Worm (Caenorhabditis elegans) whole organism, late embryonic: ENCODE data around the gene C04E6.12.

Experiments used
- fkh-10 ChIP-seq: fragments of 150-350 bp; optimal IDR thresholded peaks from 2 replicates; lab custom pipeline; 2014; ENCODE audit warnings: missing biosample characterization, missing genetic modification reagents, missing genetic modification characterization
- nhr-11 ChIP-seq: fragments of 150-350 bp; optimal IDR thresholded peaks from 2 replicates; lab custom pipeline; 2014; ENCODE audit warnings: missing biosample characterization, missing genetic modification characterization
- pha-4 ChIP-seq: fragments of 150-350 bp; optimal IDR thresholded peaks from 2 replicates; lab custom pipeline; 2018; ENCODE audit warnings: missing biosample characterization, missing genetic modification reagents, missing genetic modification characterization

- TF ChIP-seq nhr-11 (no peak), pha-4 (tag; lab: Kevin White, UChicago) (no peak), fkh-10 (no peak)
These were observed 7.6 kb upstream of the C04E6.12 start, which contains the start of gene srsx-17 for ce11 chrV:5927347-5927746.
